Worm (Caenorhabditis elegans) whole organism, young adult: ENCODE results near the gene cyn-17.
A peak's percentile ranks its signal among the peaks of the same experiment; 100 is the strongest.

ENCODE experiments used
- B0035.1 ChIP-seq: sonication (generic microtip); optimal IDR thresholded peaks from 2 replicates; lab custom pipeline; 2016; ENCODE audit warnings: missing genetic modification characterization, mild to moderate bottlenecking, missing compliant biosample characterization, missing genotype, missing genetic modification reagents
- B0261.1 ChIP-seq: sonication (generic microtip); optimal IDR thresholded peaks from 2 replicates; lab custom pipeline; 2016; ENCODE audit warnings: mild to moderate bottlenecking, missing genetic modification characterization, moderate library complexity, missing compliant biosample characterization
- B0336.3 ChIP-seq: fragments of 200-800 bp; sonication (Bioruptor generic); IDR thresholded peaks from 2 replicates; pipeline ENCODE4 v1.3.6; 2022; ENCODE audit warnings: missing genetic modification characterization, missing compliant biosample characterization
- C06A6.2 ChIP-seq: fragments of 200-800 bp; sonication (Bioruptor generic); conservative IDR thresholded peaks from 2 replicates; pipeline ENCODE4 v1.3.6; 2022; ENCODE audit warnings: missing genetic modification characterization, missing compliant biosample characterization
- F10E7.11 ChIP-seq: sonication (generic microtip); optimal IDR thresholded peaks from 2 replicates; lab custom pipeline; 2017; ENCODE audit warnings: mild to moderate bottlenecking, missing genetic modification characterization, moderate library complexity, missing compliant biosample characterization
- F22D6.2 ChIP-seq: sonication (generic microtip); optimal IDR thresholded peaks from 2 replicates; lab custom pipeline; 2016; ENCODE audit warnings: mild to moderate bottlenecking, missing genetic modification characterization, missing compliant biosample characterization
- F23B12.7 ChIP-seq: sonication (generic microtip); optimal IDR thresholded peaks from 2 replicates; lab custom pipeline; 2017; ENCODE audit warnings: missing genetic modification characterization, mild to moderate bottlenecking, missing compliant biosample characterization, antibody characterized with exemption, moderate library complexity; ENCODE audit not compliant: insufficient read depth
- F57A8.1 ChIP-seq: fragments of 200-800 bp; sonication (Bioruptor generic); optimal IDR thresholded peaks from 2 replicates; lab custom pipeline; 2018; ENCODE audit warnings: mild to moderate bottlenecking, missing genetic modification characterization, moderate library complexity, missing compliant biosample characterization
- K12H6.12 ChIP-seq: fragments of 200-800 bp; sonication (Bioruptor generic); optimal IDR thresholded peaks from 2 replicates; lab custom pipeline; 2018; ENCODE audit warnings: mild to moderate bottlenecking, missing genetic modification characterization, missing compliant biosample characterization
- Y53G8AR.9 ChIP-seq: fragments of 200-800 bp; sonication (Bioruptor generic); conservative IDR thresholded peaks from 2 replicates; pipeline ENCODE4 v1.3.6; 2022; ENCODE audit warnings: missing genetic modification reagents, missing genetic modification characterization, missing compliant biosample characterization
- Y56A3A.18 ChIP-seq: fragments of 200-800 bp; sonication (Bioruptor generic); IDR thresholded peaks from 2 replicates; pipeline ENCODE4 v1.3.6; 2022; ENCODE audit warnings: missing genetic modification reagents, missing genetic modification characterization, missing compliant biosample characterization
- aptf-2 ChIP-seq: fragments of 200-800 bp; sonication (Bioruptor generic); conservative IDR thresholded peaks from 2 replicates; pipeline ENCODE4 v1.3.6; 2022; ENCODE audit warnings: missing genetic modification reagents, missing genetic modification characterization, missing compliant biosample characterization
- aptf-3 ChIP-seq: fragments of 200-800 bp; sonication (Bioruptor generic); IDR thresholded peaks from 2 replicates; pipeline ENCODE4 v1.3.6; 2022; ENCODE audit warnings: missing genetic modification characterization, missing compliant biosample characterization
- athp-1 ChIP-seq: sonication (generic microtip); optimal IDR thresholded peaks from 2 replicates; lab custom pipeline; 2017; ENCODE audit warnings: mild to moderate bottlenecking, missing genetic modification characterization, missing compliant biosample characterization
- attf-5 ChIP-seq: fragments of 200-800 bp; sonication (Bioruptor generic); optimal IDR thresholded peaks from 2 replicates; lab custom pipeline; 2018; ENCODE audit warnings: mild to moderate bottlenecking, missing genetic modification characterization, missing compliant biosample characterization
- ceh-27 ChIP-seq: fragments of 200-800 bp; sonication (Bioruptor generic); optimal IDR thresholded peaks from 2 replicates; lab custom pipeline; 2018; ENCODE audit warnings: mild to moderate bottlenecking, missing genetic modification characterization, moderate library complexity, missing compliant biosample characterization
- ceh-79 ChIP-seq: sonication (generic microtip); optimal IDR thresholded peaks from 2 replicates; lab custom pipeline; 2017; ENCODE audit warnings: mild to moderate bottlenecking, missing genetic modification characterization, missing compliant biosample characterization
- chd-7 ChIP-seq: sonication (generic microtip); optimal IDR thresholded peaks from 2 replicates; lab custom pipeline; 2016; ENCODE audit warnings: mild to moderate bottlenecking, missing genetic modification characterization, moderate library complexity, missing compliant biosample characterization
- die-1 ChIP-seq: sonication (generic microtip); optimal IDR thresholded peaks from 2 replicates; lab custom pipeline; 2016; ENCODE audit warnings: missing genotype, mild to moderate bottlenecking, missing genetic modification characterization, missing compliant biosample characterization
- efl-1 ChIP-seq: fragments of 150-350 bp; optimal IDR thresholded peaks from 2 replicates; lab custom pipeline; 2014; ENCODE audit warnings: missing biosample characterization, missing genetic modification reagents, missing genetic modification characterization
- egl-44 ChIP-seq: fragments of 200-800 bp; sonication (Bioruptor generic); IDR thresholded peaks from 2 replicates; pipeline ENCODE4 v1.3.6; 2022; ENCODE audit warnings: missing genetic modification reagents, missing genetic modification characterization, missing compliant biosample characterization
- fkh-3 ChIP-seq: sonication (generic microtip); optimal IDR thresholded peaks from 2 replicates; lab custom pipeline; 2016; ENCODE audit warnings: mild to moderate bottlenecking, missing genetic modification characterization, missing compliant biosample characterization
- him-1 ChIP-seq: sonication (generic microtip); optimal IDR thresholded peaks from 2 replicates; lab custom pipeline; 2016; ENCODE audit warnings: missing genotype, missing genetic modification reagents, missing genetic modification characterization, missing compliant biosample characterization
- hmg-1.2 ChIP-seq: fragments of 200-800 bp; sonication (Bioruptor generic); IDR thresholded peaks from 2 replicates; pipeline ENCODE4 v1.3.6; 2022; ENCODE audit warnings: missing genetic modification reagents, missing genetic modification characterization, missing compliant biosample characterization
- hmg-20 ChIP-seq: fragments of 200-800 bp; sonication (Bioruptor generic); IDR thresholded peaks from 2 replicates; pipeline ENCODE4 v1.3.6; 2022; ENCODE audit warnings: missing genetic modification reagents, missing genetic modification characterization, missing compliant biosample characterization
- lin-35 ChIP-seq, 3 experiments: fragments of 150-350 bp in 2 of 3; sonication (generic microtip) in 1 of 3; optimal IDR thresholded peaks; 2 replicates each; lab custom pipeline; 2014 to 2018; ENCODE audit warnings: missing biosample characterization in 3 of 3, missing genetic modification characterization in 3 of 3, missing genetic modification reagents in 3 of 3
- lin-40 ChIP-seq: sonication (generic microtip); optimal IDR thresholded peaks from 2 replicates; lab custom pipeline; 2016; ENCODE audit warnings: missing genetic modification characterization, mild to moderate bottlenecking, missing compliant biosample characterization, missing genotype, missing genetic modification reagents
- lsy-27 ChIP-seq: sonication (generic microtip); optimal IDR thresholded peaks from 2 replicates; lab custom pipeline; 2017; ENCODE audit warnings: missing genetic modification characterization, mild to moderate bottlenecking, missing compliant biosample characterization, antibody characterized with exemption, missing genotype, borderline replicate concordance; ENCODE audit not compliant: insufficient read depth
- madf-10 ChIP-seq: sonication (generic microtip); optimal IDR thresholded peaks from 2 replicates; lab custom pipeline; 2016; ENCODE audit warnings: mild to moderate bottlenecking, missing genetic modification characterization, missing compliant biosample characterization
- madf-3 ChIP-seq: fragments of 200-800 bp; sonication (Bioruptor generic); IDR thresholded peaks from 2 replicates; pipeline ENCODE4 v1.3.6; 2022; ENCODE audit warnings: missing genetic modification reagents, missing genetic modification characterization, missing compliant biosample characterization
- madf-8 ChIP-seq: fragments of 200-800 bp; sonication (Bioruptor generic); conservative IDR thresholded peaks from 2 replicates; pipeline ENCODE4 v1.3.6; 2022; ENCODE audit warnings: missing genetic modification reagents, missing genetic modification characterization, missing compliant biosample characterization
- mcd-1 ChIP-seq: fragments of 200-800 bp; sonication (Bioruptor generic); IDR thresholded peaks from 2 replicates; pipeline ENCODE4 v1.3.6; 2022; ENCODE audit warnings: missing genetic modification reagents, missing genetic modification characterization, missing compliant biosample characterization
- nfya-1 ChIP-seq: sonication (generic microtip); optimal IDR thresholded peaks from 2 replicates; lab custom pipeline; 2017; ENCODE audit warnings: antibody characterized with exemption, missing compliant biosample characterization, missing genetic modification characterization, borderline replicate concordance; ENCODE audit not compliant: insufficient read depth
- nfyb-1 ChIP-seq: fragments of 200-800 bp; sonication (Bioruptor generic); IDR thresholded peaks from 2 replicates; pipeline ENCODE4 v1.3.6; 2022; ENCODE audit warnings: missing genetic modification reagents, missing genetic modification characterization, missing compliant biosample characterization
- nhr-80 ChIP-seq: sonication (generic microtip); optimal IDR thresholded peaks from 2 replicates; lab custom pipeline; 2016; ENCODE audit warnings: missing genetic modification characterization, missing compliant biosample characterization
- nhr-90 ChIP-seq: sonication (generic microtip); optimal IDR thresholded peaks from 2 replicates; lab custom pipeline; 2016; ENCODE audit warnings: missing genotype, mild to moderate bottlenecking, missing genetic modification characterization, missing compliant biosample characterization
- snpc-1.3 ChIP-seq: sonication (generic microtip); optimal IDR thresholded peaks from 2 replicates; lab custom pipeline; 2017; ENCODE audit warnings: missing genetic modification characterization, mild to moderate bottlenecking, missing compliant biosample characterization, antibody characterized with exemption, moderate library complexity, missing genotype, missing genetic modification reagents; ENCODE audit not compliant: insufficient read depth
- snpc-3.4 ChIP-seq: sonication (generic microtip); optimal IDR thresholded peaks from 2 replicates; lab custom pipeline; 2017; ENCODE audit warnings: missing genetic modification characterization, mild to moderate bottlenecking, missing compliant biosample characterization, antibody characterized with exemption, moderate library complexity, missing genotype, missing genetic modification reagents
- somi-1 ChIP-seq: fragments of 200-800 bp; sonication (Bioruptor generic); optimal IDR thresholded peaks from 2 replicates; lab custom pipeline; 2018; ENCODE audit warnings: mild to moderate bottlenecking, missing genetic modification characterization, missing compliant biosample characterization
- sptf-2 ChIP-seq: fragments of 200-800 bp; sonication (Bioruptor generic); optimal IDR thresholded peaks from 2 replicates; lab custom pipeline; 2018; ENCODE audit warnings: mild to moderate bottlenecking, missing genetic modification characterization, missing compliant biosample characterization
- tbp1 ChIP-seq: fragments of 200-800 bp; sonication (Bioruptor generic); optimal IDR thresholded peaks from 2 replicates; lab custom pipeline; 2018; ENCODE audit warnings: mild to moderate bottlenecking, missing genetic modification characterization, missing compliant biosample characterization
- unc-62 ChIP-seq: fragments of 150-350 bp; optimal IDR thresholded peaks from 2 replicates; lab custom pipeline; 2014; ENCODE audit warnings: missing biosample characterization, missing genetic modification reagents, missing genetic modification characterization
- xnd-1 ChIP-seq: sonication (generic microtip); optimal IDR thresholded peaks from 2 replicates; lab custom pipeline; 2016; ENCODE audit warnings: missing genotype, missing genetic modification reagents, missing genetic modification characterization, missing compliant biosample characterization
- ztf-26 ChIP-seq: sonication (generic microtip); optimal IDR thresholded peaks from 2 replicates; lab custom pipeline; 2017; ENCODE audit warnings: missing genetic modification characterization, missing compliant biosample characterization

The cyn-17 gene

ce11 chrV:5763787-5764186 is 35.7 kb upstream of the cyn-17 start, which contains the start of gene pgph-3 (continued):
- TF ChIP-seq hmg-1.2 (GFP tag; lab: Robert Waterston, UW) = peak; percentile 68; the same call in 1 of the 2 replicates

- TF ChIP-seq Y56A3A.18 (GFP tag; lab: Robert Waterston, UW) (no peak), attf-5 (GFP tag; lab: Kevin White, UChicago) (no peak), C06A6.2 (no peak), lin-35 (GFP tag; optimal IDR thresholded peaks at IDR 0.05; lab: Kevin White, UChicago) (no peak), nfya-1 (tag; lab: Kevin White, UChicago) (no peak), B0261.1 (no peak), egl-44 (GFP tag; lab: Robert Waterston, UW) (no peak), tbp1 (no peak), fkh-3 (tag; lab: Kevin White, UChicago) (no peak), him-1 (no peak), F23B12.7 (tag; lab: Kevin White, UChicago) (no peak), aptf-2 (GFP tag; lab: Robert Waterston, UW) (no peak), snpc-1.3 (tag; lab: Kevin White, UChicago) (no peak), B0336.3 (no peak), ceh-79 (tag; lab: Kevin White, UChicago) (no peak), nhr-90 (tag; lab: Kevin White, UChicago) (no peak), unc-62 (GFP tag; lab: Kevin White, UChicago) (no peak), lsy-27 (tag; lab: Kevin White, UChicago) (no peak), mcd-1 (GFP tag; lab: Robert Waterston, UW) (no peak), efl-1 (GFP tag; lab: Kevin White, UChicago) (no peak)
Observed at ce11 chrV:5765081-5765480, 34.4 kb upstream of the cyn-17 start, which contains the start of gene pgph-2. Gene pgph-2, plus strand, starts transcription at chrV:5765127.

DNA sequence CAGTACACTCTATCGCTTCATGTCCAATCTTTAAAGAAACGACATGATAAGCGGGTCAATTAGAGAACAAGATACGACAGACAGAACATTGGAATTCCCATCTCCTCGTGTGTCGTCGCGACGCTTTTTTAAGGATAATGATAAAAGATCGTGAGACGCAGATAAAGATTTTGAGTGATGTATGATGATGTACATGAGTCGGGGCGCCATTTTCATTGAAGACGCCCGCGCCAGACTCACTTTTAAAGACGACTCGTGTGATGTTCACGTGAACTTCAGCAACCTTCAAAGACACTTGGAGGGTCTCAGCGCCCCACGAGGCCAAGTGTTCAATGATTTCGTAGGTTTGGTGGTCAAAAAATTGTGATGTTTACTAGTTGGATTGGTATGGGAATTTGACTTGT is 31.2 kb upstream of the cyn-17 start:
- TF ChIP-seq lin-40 (tag; lab: Kevin White, UChicago) = peak; percentile 82
- no peak for TF ChIP-seq madf-8 (GFP tag; lab: Robert Waterston, UW)
- TF ChIP-seq C06A6.2 = peak; percentile 37; the same call in 1 of the 2 replicates
- peak; percentile 64 for TF ChIP-seq F22D6.2 (tag; lab: Kevin White, UChicago)
- peak; percentile 56 for TF ChIP-seq ztf-26 (tag; lab: Kevin White, UChicago)
- no peak for TF ChIP-seq sptf-2
- TF ChIP-seq tbp1 = peak; percentile 15
- no peak for TF ChIP-seq xnd-1 (tag; lab: Kevin White, UChicago)
- peak; percentile 42 for TF ChIP-seq mcd-1 (GFP tag; lab: Robert Waterston, UW)
- no peak for TF ChIP-seq Y56A3A.18 (GFP tag; lab: Robert Waterston, UW)
- no peak for TF ChIP-seq madf-10 (tag; lab: Kevin White, UChicago)
- peak; percentile 65 for TF ChIP-seq nfyb-1 (GFP tag; lab: Robert Waterston, UW)
- TF ChIP-seq Y53G8AR.9 (GFP tag; lab: Robert Waterston, UW) = no peak
- TF ChIP-seq madf-3 (GFP tag; lab: Robert Waterston, UW) = 0 out of 2 replicates have a peak, but pooled peaks have one; percentile 33
- TF ChIP-seq snpc-3.4 (tag; lab: Kevin White, UChicago) = no peak
- no peak for TF ChIP-seq F57A8.1 (GFP tag; lab: Kevin White, UChicago)
- TF ChIP-seq aptf-3 = no peak
- no peak for TF ChIP-seq hmg-20 (GFP tag; lab: Robert Waterston, UW)
- no peak for TF ChIP-seq athp-1 (tag; lab: Kevin White, UChicago)
- TF ChIP-seq B0035.1 (tag; lab: Kevin White, UChicago) = no peak
- peak; percentile 42 for TF ChIP-seq chd-7 (tag; lab: Kevin White, UChicago)
- TF ChIP-seq somi-1 = peak; percentile 89
- TF ChIP-seq K12H6.12 (tag; lab: Kevin White, UChicago) = peak; percentile 18
- peak; percentile 77 for TF ChIP-seq nhr-80 (tag; lab: Kevin White, UChicago)
- TF ChIP-seq F10E7.11 (tag; lab: Kevin White, UChicago) = no peak
- TF ChIP-seq die-1 (tag; lab: Kevin White, UChicago) = peak; percentile 26
- TF ChIP-seq ceh-27 = no peak
